Worm (Caenorhabditis elegans) whole organism, midembryonic: ENCODE results near the gene xbx-6.

Experiments used
- T22C8.4 ChIP-seq: fragments of 200-800 bp; sonication (Bioruptor generic); IDR thresholded peaks from 2 replicates; pipeline ENCODE4 v1.3.6; 2022; ENCODE audit warnings: missing genetic modification characterization, missing compliant biosample characterization
- cog-1 ChIP-seq: sonication (generic microtip); optimal IDR thresholded peaks from 2 replicates; lab custom pipeline; 2016; ENCODE audit warnings: missing genetic modification characterization, missing compliant biosample characterization
- flt-1 ChIP-seq: fragments of 200-800 bp; sonication (Bioruptor generic); IDR thresholded peaks from 2 replicates; pipeline ENCODE4 v1.3.6; 2022; ENCODE audit warnings: missing genetic modification characterization, missing compliant biosample characterization
- klf-2 ChIP-seq: fragments of 200-800 bp; sonication (Bioruptor generic); conservative IDR thresholded peaks from 2 replicates; pipeline ENCODE4 v1.3.6; 2022; ENCODE audit warnings: missing genetic modification reagents, missing genetic modification characterization, missing compliant biosample characterization
- med-1 ChIP-seq: sonication (generic microtip); optimal IDR thresholded peaks from 2 replicates; lab custom pipeline; 2017; ENCODE audit warnings: missing genetic modification characterization, mild to moderate bottlenecking, missing compliant biosample characterization, antibody characterized with exemption, missing genetic modification reagents; ENCODE audit not compliant: insufficient read depth
- ref-1 ChIP-seq: fragments of 200-800 bp; sonication (Bioruptor generic); conservative IDR thresholded peaks from 2 replicates; pipeline ENCODE4 v1.3.6; 2022; ENCODE audit warnings: missing genetic modification reagents, missing genetic modification characterization, missing compliant biosample characterization
- tab-1 ChIP-seq: fragments of 200-800 bp; sonication (Bioruptor generic); IDR thresholded peaks from 2 replicates; pipeline ENCODE4 v1.3.6; 2022; ENCODE audit warnings: missing genetic modification characterization, missing compliant biosample characterization
- ztf-23 ChIP-seq: fragments of 200-800 bp; sonication (Bioruptor generic); IDR thresholded peaks from 2 replicates; pipeline ENCODE4 v1.3.6; 2022; ENCODE audit warnings: missing genetic modification reagents, missing genetic modification characterization, missing compliant biosample characterization
- ztf-29 ChIP-seq: fragments of 200-800 bp; sonication (Bioruptor generic); IDR thresholded peaks from 2 replicates; pipeline ENCODE4 v1.3.6; 2022; ENCODE audit warnings: missing genetic modification reagents, missing genetic modification characterization, missing compliant biosample characterization

The xbx-6 gene

DNA sequence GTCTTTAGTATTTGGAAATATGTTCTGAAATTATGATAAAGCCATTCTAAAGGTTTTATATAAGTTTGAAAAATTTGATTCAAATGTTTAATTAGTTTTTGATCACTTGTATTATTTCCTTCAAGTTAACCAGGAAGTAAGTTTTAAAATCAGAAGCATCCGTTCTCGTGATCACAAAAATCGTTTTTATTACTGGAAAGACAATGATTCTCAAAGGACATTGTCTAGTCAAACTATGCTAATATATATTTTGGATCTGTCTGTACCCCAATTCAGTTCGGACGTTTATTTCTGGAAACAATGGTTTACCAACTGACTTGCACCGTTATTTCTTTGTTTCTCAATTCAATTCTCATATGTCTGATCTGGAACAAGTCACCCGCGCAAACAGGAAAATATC, 13.5 kb downstream of the xbx-6 start, which contains the start of gene str-188:
Gene str-188 (plus strand): TSS at position 301 of the 400 bp plus-strand sequence.
- TF ChIP-seq ztf-29 (GFP tag; lab: Robert Waterston, UW) (no peak), ztf-23 (no peak), flt-1 (no peak), cog-1 (tag; lab: Kevin White, UChicago) (no peak), med-1 (GFP tag; lab: Kevin White, UChicago) (no peak), tab-1 (GFP tag; lab: Robert Waterston, UW) (no peak), klf-2 (GFP tag; lab: Robert Waterston, UW) (no peak), T22C8.4 (GFP tag; lab: Robert Waterston, UW) (no peak), ref-1 (GFP tag; lab: Robert Waterston, UW) (no peak)

DNA sequence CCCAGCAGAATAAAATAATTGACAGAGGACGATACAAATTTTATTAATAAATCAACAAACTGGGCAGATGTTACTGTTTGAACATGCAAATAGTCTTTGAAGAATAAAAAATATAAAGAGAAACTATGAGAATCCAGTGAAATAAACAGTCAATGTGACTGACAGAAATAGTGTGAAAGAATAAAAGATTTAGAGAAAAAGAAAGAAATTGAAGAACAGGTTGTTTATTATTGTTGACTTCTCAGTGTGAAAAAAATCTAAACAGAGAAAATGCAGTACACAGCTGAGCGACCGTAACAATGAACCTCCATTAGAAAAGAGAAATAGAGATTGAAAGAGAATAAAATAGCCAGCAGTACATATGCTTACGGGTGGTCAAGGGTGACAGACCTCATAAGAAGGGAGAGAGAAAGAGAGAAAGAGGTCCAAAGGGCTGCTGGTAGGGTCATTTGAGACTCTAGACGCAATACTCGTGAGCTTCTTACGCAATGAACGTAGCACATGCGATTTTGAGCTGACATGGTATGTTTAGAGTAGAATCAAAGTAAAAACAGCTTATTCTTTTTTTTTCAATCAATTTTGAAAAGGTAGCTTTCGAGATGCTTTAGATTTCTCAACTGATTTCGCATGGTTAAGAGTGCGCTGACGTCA, 21.3 kb downstream of the xbx-6 start, which contains the start of gene slcr-46.3:
Gene slcr-46.3 (minus strand): TSS at position 86 of the 651 bp plus-strand sequence.
- TF ChIP-seq klf-2 (GFP tag; lab: Robert Waterston, UW), result no peak
- TF ChIP-seq ztf-23, result no peak
- no peak; the same call in 1 of the 2 replicates for TF ChIP-seq flt-1
- TF ChIP-seq tab-1 (GFP tag; lab: Robert Waterston, UW), result no peak
- no peak for TF ChIP-seq T22C8.4 (GFP tag; lab: Robert Waterston, UW)
- no peak for TF ChIP-seq med-1 (GFP tag; lab: Kevin White, UChicago)
- TF ChIP-seq ztf-29 (GFP tag; lab: Robert Waterston, UW), result no peak
- TF ChIP-seq ref-1 (GFP tag; lab: Robert Waterston, UW), result no peak
- no peak for TF ChIP-seq cog-1 (tag; lab: Kevin White, UChicago)

DNA sequence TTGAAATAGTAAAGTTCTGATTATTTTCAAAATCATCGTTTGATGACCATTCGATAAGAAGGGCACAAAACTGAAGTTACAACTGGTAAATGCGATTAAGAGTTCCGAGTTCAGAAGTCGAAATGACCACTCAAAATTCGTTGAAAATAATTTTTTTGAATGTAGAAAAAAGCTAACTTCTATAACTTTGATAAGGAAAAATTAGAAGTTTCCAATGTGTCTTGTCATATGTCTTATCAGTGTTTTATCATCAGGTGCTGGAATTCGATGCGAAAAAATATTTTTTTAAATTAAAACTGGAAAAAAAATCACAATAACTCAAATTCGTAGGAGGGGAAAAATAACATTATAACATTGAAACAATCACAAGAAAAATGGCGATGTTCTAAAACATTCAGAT, 22.9 kb downstream of the xbx-6 start:
- TF ChIP-seq ztf-23 (no peak), flt-1 (no peak), T22C8.4 (GFP tag; lab: Robert Waterston, UW) (no peak), tab-1 (GFP tag; lab: Robert Waterston, UW) (no peak), klf-2 (GFP tag; lab: Robert Waterston, UW) (no peak), cog-1 (tag; lab: Kevin White, UChicago) (no peak), ref-1 (GFP tag; lab: Robert Waterston, UW) (no peak)

DNA sequence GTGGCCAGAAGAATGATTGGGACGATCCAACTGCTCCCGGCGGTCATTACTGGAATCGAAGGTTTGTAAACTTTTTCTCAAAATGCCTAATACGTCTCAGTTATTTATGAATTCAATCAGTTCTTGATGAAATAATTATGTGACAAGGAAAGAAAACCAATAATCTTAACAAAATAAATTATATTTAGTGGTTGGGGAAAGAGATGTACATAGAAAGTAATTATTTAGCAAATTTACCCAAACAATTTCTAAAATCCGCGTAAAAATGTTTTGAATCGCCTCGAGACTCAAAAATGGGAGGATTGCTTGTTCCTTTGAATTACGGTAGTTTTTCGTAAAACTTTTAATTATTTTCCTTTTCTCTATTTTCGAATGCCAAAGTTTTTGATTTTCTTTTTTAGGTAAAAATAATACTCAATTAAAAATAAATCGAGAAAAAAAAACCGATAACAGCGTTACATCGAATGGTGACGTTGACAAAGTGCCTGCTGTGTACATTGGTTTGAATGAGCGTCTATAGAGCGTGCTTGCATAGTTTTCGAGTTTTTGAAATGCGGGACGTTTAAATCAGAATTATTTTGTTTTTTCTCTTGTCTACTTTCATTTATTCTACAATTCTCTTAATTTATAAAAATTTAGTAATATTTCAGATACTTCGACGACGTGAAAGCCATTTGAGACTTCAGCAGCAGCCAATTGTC, 26.8 kb downstream of the xbx-6 start, which contains the start of the genes aagr-3 and drap-1:
Gene aagr-3 (minus strand): TSS at position 51 of the 701 bp plus-strand sequence.
Gene drap-1 (plus strand): TSS at position 645 of the 701 bp plus-strand sequence.
- TF ChIP-seq ztf-23 (no peak), cog-1 (tag; lab: Kevin White, UChicago) (no peak), tab-1 (GFP tag; lab: Robert Waterston, UW) (no peak), klf-2 (GFP tag; lab: Robert Waterston, UW) (no peak), flt-1 (no peak), ztf-29 (GFP tag; lab: Robert Waterston, UW) (no peak), med-1 (GFP tag; lab: Kevin White, UChicago) (no peak), T22C8.4 (GFP tag; lab: Robert Waterston, UW) (no peak), ref-1 (GFP tag; lab: Robert Waterston, UW) (no peak)

DNA sequence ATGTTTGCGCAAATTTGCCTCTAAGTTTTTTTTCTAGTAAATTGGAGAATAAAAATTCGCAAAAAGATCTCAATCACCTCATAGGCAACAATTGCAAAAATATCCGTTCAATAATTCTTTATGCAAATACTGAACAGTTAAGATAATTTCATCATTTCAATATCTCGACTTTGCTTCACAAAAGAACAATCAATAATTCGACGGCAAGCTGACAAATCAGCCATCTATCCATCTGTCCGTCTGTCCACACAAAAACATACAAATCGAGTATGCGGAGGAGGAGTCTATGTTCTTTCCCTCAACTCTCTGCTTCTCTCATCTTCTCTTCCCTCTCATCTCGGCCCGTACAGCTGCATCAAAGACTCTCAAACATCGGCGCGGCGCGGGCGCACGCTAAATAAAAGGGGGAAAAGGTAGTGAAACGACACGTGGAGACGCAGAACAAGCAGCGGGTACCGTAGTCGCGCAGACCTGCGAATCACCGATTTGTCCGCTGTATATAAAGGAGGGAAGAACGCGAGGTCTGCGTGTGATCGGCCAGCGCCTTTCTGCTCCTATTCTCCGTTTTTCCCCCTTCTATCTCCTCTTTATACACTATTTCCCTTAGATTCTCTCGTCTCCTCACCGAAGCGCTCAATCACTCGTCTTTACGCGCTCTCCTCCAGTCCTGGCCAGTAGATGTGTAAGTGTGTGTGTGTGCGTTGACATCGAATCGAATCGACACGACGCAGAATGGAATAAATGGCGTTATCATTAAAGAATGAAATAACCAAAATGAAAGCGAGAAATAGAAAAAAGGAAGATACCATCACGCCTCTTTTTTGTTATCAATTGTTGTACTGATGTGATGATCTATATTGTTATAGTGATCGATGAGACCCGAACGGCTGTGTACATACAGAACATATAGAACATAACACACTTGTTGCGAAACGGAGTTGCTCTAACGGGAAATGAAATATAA, 28.2 kb downstream of the xbx-6 start:
- TF ChIP-seq klf-2 (GFP tag; lab: Robert Waterston, UW), result no peak
- TF ChIP-seq tab-1 (GFP tag; lab: Robert Waterston, UW), result no peak; the same call in 1 of the 2 replicates
- TF ChIP-seq cog-1 (tag; lab: Kevin White, UChicago), result peak; percentile 97
- 0 out of 2 replicates have a peak, but pooled peaks have one; percentile 27 for TF ChIP-seq ref-1 (GFP tag; lab: Robert Waterston, UW)
- TF ChIP-seq T22C8.4 (GFP tag; lab: Robert Waterston, UW), result peak; percentile 63; the same call in 1 of the 2 replicates
- TF ChIP-seq flt-1, result peak; percentile 77
- no peak for TF ChIP-seq med-1 (GFP tag; lab: Kevin White, UChicago)
- TF ChIP-seq ztf-29 (GFP tag; lab: Robert Waterston, UW), result no peak
- peak; percentile 73; the same call in 1 of the 2 replicates for TF ChIP-seq ztf-23

DNA sequence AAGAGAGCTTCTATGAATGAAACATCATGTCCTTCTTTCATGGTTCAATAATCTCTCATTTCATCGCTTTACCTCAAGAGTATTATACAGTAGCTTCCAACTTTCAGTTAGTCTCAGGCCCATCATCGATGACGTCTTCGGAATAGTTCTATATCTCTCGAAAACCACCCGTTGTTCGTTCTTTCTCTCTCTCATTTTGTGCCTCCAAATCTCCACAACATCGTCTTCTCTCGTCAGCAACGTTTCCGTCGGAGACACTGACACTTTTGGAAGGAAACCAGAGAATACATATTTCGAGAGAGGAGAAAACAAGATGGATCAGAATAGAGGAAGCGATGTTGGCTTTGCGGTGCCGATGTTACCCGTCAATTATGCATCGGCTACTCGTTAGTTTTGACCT, 29.0 kb downstream of the xbx-6 start:
- TF ChIP-seq cog-1 (tag; lab: Kevin White, UChicago) (no peak), klf-2 (GFP tag; lab: Robert Waterston, UW) (no peak), tab-1 (GFP tag; lab: Robert Waterston, UW) (no peak)

DNA sequence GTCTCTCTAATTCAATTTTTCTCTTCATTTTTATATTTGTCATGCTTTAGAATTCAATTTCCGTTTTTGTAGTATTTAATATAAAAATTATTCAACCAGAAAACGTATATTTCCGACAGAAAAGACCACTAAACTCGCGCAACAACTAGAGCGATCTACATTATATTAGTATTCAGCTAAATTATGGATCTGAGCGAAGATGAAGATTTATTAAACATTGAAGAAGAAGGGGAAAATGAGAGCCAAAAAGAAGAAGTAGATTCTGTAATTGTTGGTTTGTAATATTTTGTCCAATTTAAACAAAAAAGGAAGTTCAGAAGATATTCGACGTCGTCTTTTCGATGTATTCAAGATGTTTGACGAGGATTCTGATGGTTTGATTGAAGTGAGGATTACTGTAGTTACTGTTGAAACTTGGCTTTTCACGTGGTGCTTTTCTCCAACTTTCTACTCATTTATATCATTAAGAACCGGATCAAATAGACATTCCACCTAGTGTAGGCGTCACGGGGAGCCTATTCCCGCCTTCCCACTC, 31.1 kb downstream of the xbx-6 start, which contains the start of gene cal-7:
Gene cal-7 (plus strand): TSS at position 184 of the 535 bp plus-strand sequence.
- TF ChIP-seq T22C8.4 (GFP tag; lab: Robert Waterston, UW) (no peak), med-1 (GFP tag; lab: Kevin White, UChicago) (no peak), cog-1 (tag; lab: Kevin White, UChicago) (no peak), ref-1 (GFP tag; lab: Robert Waterston, UW) (no peak), ztf-23 (no peak), klf-2 (GFP tag; lab: Robert Waterston, UW) (no peak), tab-1 (GFP tag; lab: Robert Waterston, UW) (no peak), ztf-29 (GFP tag; lab: Robert Waterston, UW) (no peak), flt-1 (no peak)

DNA sequence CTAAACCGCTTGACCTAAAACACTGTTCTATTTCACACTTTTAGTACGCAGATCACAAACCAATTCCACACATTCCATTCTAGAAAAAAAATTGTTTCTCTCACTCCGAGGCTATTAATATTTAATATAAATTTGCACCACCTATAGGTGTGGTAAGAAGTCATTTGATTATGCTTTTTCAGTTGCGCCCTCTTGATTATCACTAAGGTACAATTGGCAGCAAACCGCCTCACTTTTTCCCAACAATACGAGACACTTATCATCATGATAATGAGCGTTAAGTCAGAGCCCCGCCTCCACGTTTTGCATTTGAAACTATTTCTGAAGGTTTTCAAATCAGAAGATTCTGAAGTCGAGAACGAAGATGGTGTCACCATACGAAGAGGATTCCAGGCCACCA, 34.4 kb downstream of the xbx-6 start, which contains the start of gene aqp-4:
Gene aqp-4 (plus strand): TSS at position 270 of the 400 bp plus-strand sequence.
- no peak for TF ChIP-seq ref-1 (GFP tag; lab: Robert Waterston, UW)
- no peak for TF ChIP-seq ztf-29 (GFP tag; lab: Robert Waterston, UW)
- TF ChIP-seq tab-1 (GFP tag; lab: Robert Waterston, UW), result no peak
- TF ChIP-seq ztf-23, result no peak
- no peak for TF ChIP-seq T22C8.4 (GFP tag; lab: Robert Waterston, UW)
- no peak for TF ChIP-seq klf-2 (GFP tag; lab: Robert Waterston, UW)
- no peak for TF ChIP-seq med-1 (GFP tag; lab: Kevin White, UChicago)
- no peak for TF ChIP-seq cog-1 (tag; lab: Kevin White, UChicago)
- no peak for TF ChIP-seq flt-1
